Fruit fly (Drosophila melanogaster) whole organism, embryonic: ENCODE results near the gene CG9706.

Source experiments
- Antp ChIP-seq: fragments of 200-800 bp; sonication (Bioruptor generic); optimal IDR thresholded peaks from 3 replicates; lab custom pipeline; 2016; ENCODE audit warnings: missing biosample characterization, missing genetic modification characterization
- Atf-2 ChIP-seq: fragments of 200-800 bp; sonication (Bioruptor generic); optimal IDR thresholded peaks from 2 replicates; lab custom pipeline; 2016; ENCODE audit warnings: missing biosample characterization, missing genetic modification characterization
- CG12155 ChIP-seq: fragments of 200-800 bp; sonication (Bioruptor generic); optimal IDR thresholded peaks from 3 replicates; lab custom pipeline; 2016; ENCODE audit warnings: missing biosample characterization, missing genetic modification characterization
- CG1233 ChIP-seq: fragments of 200-800 bp; sonication (Bioruptor generic); optimal IDR thresholded peaks from 4 replicates; lab custom pipeline; 2018; ENCODE audit warnings: missing biosample characterization, mild to moderate bottlenecking, missing genetic modification characterization
- CG14050 ChIP-seq: fragments of 200-800 bp; sonication (Bioruptor generic); IDR thresholded peaks from 3 replicates; pipeline ENCODE4 v1.3.6; 2022; ENCODE audit warnings: missing biosample characterization, missing genetic modification characterization
- CG15479 ChIP-seq: fragments of 200-800 bp; sonication (Bioruptor generic); optimal IDR thresholded peaks from 3 replicates; lab custom pipeline; 2019; ENCODE audit warnings: missing biosample characterization, mild to moderate bottlenecking, missing genetic modification characterization, moderate library complexity
- CG1602 ChIP-seq: fragments of 200-800 bp; sonication (Bioruptor generic); optimal IDR thresholded peaks from 3 replicates; lab custom pipeline; 2016; ENCODE audit warnings: missing biosample characterization, missing genetic modification characterization
- CG17328 ChIP-seq: fragments of 200-800 bp; sonication (Bioruptor generic); IDR thresholded peaks from 2 replicates; pipeline ENCODE4 v1.3.6; 2022; ENCODE audit warnings: missing biosample characterization, missing genetic modification characterization
- CG17359 ChIP-seq: fragments of 200-800 bp; sonication (Bioruptor generic); optimal IDR thresholded peaks from 3 replicates; lab custom pipeline; 2018; ENCODE audit warnings: missing biosample characterization, mild to moderate bottlenecking, missing genetic modification characterization, moderate library complexity
- CG17385 ChIP-seq: fragments of 200-800 bp; sonication (Bioruptor generic); optimal IDR thresholded peaks from 3 replicates; lab custom pipeline; 2018; ENCODE audit warnings: missing biosample characterization, mild to moderate bottlenecking, missing genetic modification characterization
- CG17829 ChIP-seq: fragments of 200-800 bp; optimal IDR thresholded peaks from 2 replicates; lab custom pipeline; 2019; ENCODE audit warnings: missing biosample characterization, mild to moderate bottlenecking, missing genetic modification characterization, moderate library complexity
- CG2712 ChIP-seq: fragments of 200-800 bp; optimal IDR thresholded peaks from 3 replicates; lab custom pipeline; 2019; ENCODE audit warnings: missing biosample characterization, mild to moderate bottlenecking, missing genetic modification characterization, moderate library complexity
- CG34422 ChIP-seq: fragments of 200-800 bp; sonication (Bioruptor generic); IDR thresholded peaks from 3 replicates; pipeline ENCODE4 v1.3.6; 2022; ENCODE audit warnings: missing biosample characterization, missing genetic modification characterization
- CG8478 ChIP-seq: fragments of >200 bp; optimal IDR thresholded peaks from 2 replicates; lab custom pipeline; 2018
- Dfd ChIP-seq, 2 experiments: fragments of >200 bp; optimal IDR thresholded peaks; 2 replicates each; lab custom pipeline; 2017; ENCODE audit warnings: missing biosample characterization in 2 of 2, missing genetic modification characterization in 2 of 2
- Dip2 ChIP-seq: fragments of 200-800 bp; sonication (Bioruptor generic); IDR thresholded peaks from 2 replicates; pipeline ENCODE4 v1.3.6; 2022; ENCODE audit warnings: missing biosample characterization, missing genetic modification characterization
- Drgx ChIP-seq: fragments of 200-800 bp; sonication (Bioruptor generic); IDR thresholded peaks from 2 replicates; pipeline ENCODE4 v1.3.6; 2022; ENCODE audit warnings: missing biosample characterization, missing genetic modification characterization
- E2f1 ChIP-seq: fragments of 200-800 bp; sonication (Bioruptor generic); IDR thresholded peaks from 2 replicates; pipeline ENCODE4 v1.3.6; 2022; ENCODE audit warnings: missing biosample characterization, missing genetic modification characterization
- Fer2 ChIP-seq: fragments of 200-800 bp; sonication (Bioruptor generic); optimal IDR thresholded peaks from 2 replicates; lab custom pipeline; 2018; ENCODE audit warnings: missing biosample characterization, mild to moderate bottlenecking, missing genetic modification characterization, moderate library complexity
- H15 ChIP-seq: fragments of 200-800 bp; sonication (Bioruptor generic); IDR thresholded peaks from 3 replicates; pipeline ENCODE4 v1.3.6; 2022; ENCODE audit warnings: missing biosample characterization, missing genetic modification characterization
- Hand ChIP-seq: fragments of 200-800 bp; sonication (Bioruptor generic); optimal IDR thresholded peaks from 2 replicates; lab custom pipeline; 2017; ENCODE audit warnings: mild to moderate bottlenecking, missing biosample characterization, missing genetic modification reagents, missing genetic modification characterization
- Meics ChIP-seq: fragments of 200-800 bp; sonication (Bioruptor generic); optimal IDR thresholded peaks from 2 replicates; lab custom pipeline; 2017; ENCODE audit warnings: missing biosample characterization, mild to moderate bottlenecking, missing genetic modification characterization
- Mes4 ChIP-seq: fragments of 200-800 bp; sonication (Bioruptor generic); optimal IDR thresholded peaks from 2 replicates; lab custom pipeline; 2016; ENCODE audit warnings: missing biosample characterization, missing genetic modification characterization
- PHDP ChIP-seq: fragments of 200-800 bp; sonication (Bioruptor generic); optimal IDR thresholded peaks from 3 replicates; lab custom pipeline; 2018; ENCODE audit warnings: missing biosample characterization, mild to moderate bottlenecking, missing genetic modification characterization, moderate library complexity
- TFAM ChIP-seq: fragments of 200-800 bp; sonication (Bioruptor generic); optimal IDR thresholded peaks from 2 replicates; lab custom pipeline; 2017; ENCODE audit warnings: missing biosample characterization, missing genetic modification characterization, inconsistent platforms
- Xrp1 ChIP-seq: fragments of 200-800 bp; sonication (Bioruptor generic); IDR thresholded peaks from 2 replicates; pipeline ENCODE4 v1.3.6; 2022; ENCODE audit warnings: missing biosample characterization, missing genetic modification characterization
- ara ChIP-seq: fragments of 200-800 bp; sonication (Bioruptor generic); IDR thresholded peaks from 2 replicates; pipeline ENCODE4 v1.3.6; 2022; ENCODE audit warnings: missing biosample characterization, missing genetic modification characterization
- bigmax ChIP-seq: fragments of 200-800 bp; sonication (Bioruptor generic); optimal IDR thresholded peaks from 2 replicates; lab custom pipeline; 2018; ENCODE audit warnings: missing biosample characterization, mild to moderate bottlenecking, missing genetic modification characterization
- cas ChIP-seq: fragments of 200-800 bp; sonication (Bioruptor generic); IDR thresholded peaks from 2 replicates; pipeline ENCODE4 v1.3.6; 2022; ENCODE audit warnings: missing biosample characterization, missing genetic modification characterization
- cwo ChIP-seq: fragments of 200-800 bp; sonication (Bioruptor generic); optimal IDR thresholded peaks from 3 replicates; lab custom pipeline; 2017; ENCODE audit warnings: missing biosample characterization, missing genetic modification characterization, mild to moderate bottlenecking, moderate library complexity, missing genetic modification reagents
- disco-r ChIP-seq: fragments of 200-800 bp; sonication (Bioruptor generic); optimal IDR thresholded peaks from 2 replicates; lab custom pipeline; 2016; ENCODE audit warnings: missing biosample characterization, missing genetic modification characterization
- dysf ChIP-seq: fragments of 200-800 bp; sonication (Bioruptor generic); IDR thresholded peaks from 3 replicates; pipeline ENCODE4 v1.3.6; 2022; ENCODE audit warnings: missing biosample characterization, missing genetic modification characterization
- gfzf ChIP-seq: fragments of 200-800 bp; sonication (Bioruptor generic); optimal IDR thresholded peaks from 2 replicates; lab custom pipeline; 2016; ENCODE audit warnings: missing biosample characterization, mild to moderate bottlenecking, missing genetic modification characterization, moderate library complexity
- h ChIP-seq: fragments of >200 bp; optimal IDR thresholded peaks from 2 replicates; lab custom pipeline; 2017
- hkb ChIP-seq, 2 experiments: fragments of 200-800 bp in 1 of 2; fragments of >200 bp in 1 of 2; sonication (Bioruptor generic) in 1 of 2; IDR thresholded peaks in 1 of 2; optimal IDR thresholded peaks in 1 of 2; 2 replicates each; pipeline versions ENCODE4 v1.3.6 to Lab custom; 2017 to 2022; ENCODE audit warnings: missing biosample characterization in 1 of 2, missing genetic modification characterization in 1 of 2
- lab ChIP-seq: fragments of 200-800 bp; sonication (Bioruptor generic); optimal IDR thresholded peaks from 3 replicates; lab custom pipeline; 2017; ENCODE audit warnings: missing biosample characterization, missing genetic modification characterization, mild to moderate bottlenecking, moderate library complexity, missing genetic modification reagents
- lilli ChIP-seq: fragments of 200-800 bp; sonication (Bioruptor generic); optimal IDR thresholded peaks from 3 replicates; lab custom pipeline; 2016; ENCODE audit warnings: missing biosample characterization, missing genetic modification characterization
- onecut ChIP-seq: fragments of 200-800 bp; sonication (Bioruptor generic); IDR thresholded peaks from 2 replicates; pipeline ENCODE4 v1.3.6; 2022; ENCODE audit warnings: missing biosample characterization, missing genetic modification characterization
- p53 ChIP-seq: fragments of 200-800 bp; sonication (Bioruptor generic); optimal IDR thresholded peaks from 2 replicates; lab custom pipeline; 2016; ENCODE audit warnings: missing biosample characterization, missing genetic modification characterization
- run ChIP-seq: fragments of 200-800 bp; sonication (Bioruptor generic); optimal IDR thresholded peaks from 3 replicates; lab custom pipeline; 2018; ENCODE audit warnings: missing biosample characterization, mild to moderate bottlenecking, missing genetic modification characterization
- scrt ChIP-seq: fragments of 200-800 bp; sonication (Bioruptor generic); optimal IDR thresholded peaks from 2 replicates; lab custom pipeline; 2018; ENCODE audit warnings: missing biosample characterization, mild to moderate bottlenecking, missing genetic modification characterization, moderate library complexity
- slbo ChIP-seq: fragments of 200-800 bp; sonication (Bioruptor generic); IDR thresholded peaks from 2 replicates; pipeline ENCODE4 v1.3.6; 2022; ENCODE audit warnings: missing biosample characterization, missing genetic modification characterization
- slou ChIP-seq: fragments of 200-800 bp; sonication (Bioruptor generic); optimal IDR thresholded peaks from 3 replicates; lab custom pipeline; 2016; ENCODE audit warnings: missing biosample characterization, missing genetic modification characterization
- sr ChIP-seq: fragments of 200-800 bp; sonication (Bioruptor generic); IDR thresholded peaks from 3 replicates; pipeline ENCODE4 v1.3.6; 2022; ENCODE audit warnings: missing biosample characterization, missing genetic modification characterization
- stc ChIP-seq: fragments of 200-800 bp; sonication (Bioruptor generic); IDR thresholded peaks from 2 replicates; pipeline ENCODE4 v1.3.6; 2022; ENCODE audit warnings: missing biosample characterization, missing genetic modification characterization
- sug ChIP-seq: fragments of 200-800 bp; optimal IDR thresholded peaks from 2 replicates; lab custom pipeline; 2019; ENCODE audit warnings: missing biosample characterization, mild to moderate bottlenecking, missing genetic modification characterization, moderate library complexity
- z ChIP-seq: fragments of 200-800 bp; sonication (Bioruptor generic); IDR thresholded peaks from 3 replicates; pipeline ENCODE4 v1.3.6; 2022; ENCODE audit warnings: missing biosample characterization, missing genetic modification characterization
- zen2 ChIP-seq: fragments of 200-800 bp; sonication (Bioruptor generic); IDR thresholded peaks from 3 replicates; pipeline ENCODE4 v1.3.6; 2022; ENCODE audit warnings: missing biosample characterization, missing genetic modification characterization; ENCODE audit not compliant: partially characterized antibody
- zf30C ChIP-seq: fragments of 200-800 bp; sonication (Bioruptor generic); optimal IDR thresholded peaks from 3 replicates; lab custom pipeline; 2018; ENCODE audit warnings: missing biosample characterization, mild to moderate bottlenecking, missing genetic modification characterization

The CG9706 gene

DNA sequence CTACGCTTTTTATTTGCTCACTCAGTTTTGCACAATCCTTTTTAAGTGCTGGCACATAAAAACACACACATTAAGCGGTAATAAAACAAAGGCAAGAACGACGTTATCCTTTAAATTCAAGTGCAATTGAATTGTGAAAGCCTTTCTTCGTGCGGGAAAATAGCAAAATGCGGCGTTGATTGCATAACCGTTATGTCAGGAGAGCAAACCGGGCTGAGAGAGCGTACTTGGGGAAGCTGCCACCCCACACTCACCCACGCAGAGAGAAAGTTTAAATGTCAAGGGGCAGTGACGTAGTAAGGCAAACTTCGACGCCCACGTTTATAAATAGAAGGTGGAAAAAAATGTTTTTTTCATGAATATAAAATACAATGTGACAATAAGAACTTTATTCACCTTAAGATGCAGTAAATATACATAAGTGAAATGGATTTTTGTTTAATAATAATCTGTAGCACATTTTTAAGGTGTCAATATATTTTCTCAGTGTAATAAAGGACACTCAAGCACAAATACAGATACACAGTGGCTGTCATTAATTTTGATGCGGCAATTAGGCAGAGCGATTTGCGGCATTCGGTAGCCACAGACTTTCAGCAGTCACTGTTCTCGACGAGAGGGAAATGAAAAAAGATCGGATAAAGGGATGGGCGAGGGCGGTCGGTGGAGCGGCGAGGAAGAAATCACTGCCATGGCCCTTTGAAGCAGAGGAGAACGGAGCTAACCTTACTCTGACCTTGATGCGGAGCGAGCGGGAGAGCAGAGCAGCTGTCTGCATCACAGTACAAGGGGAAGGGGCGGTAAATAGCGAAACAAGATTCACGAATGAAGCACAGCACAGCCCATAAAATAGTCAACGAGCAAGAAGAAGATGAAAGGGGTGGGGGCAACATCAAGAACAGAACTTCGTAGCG lies 23.3 kb downstream of the CG9706 start (continued):
- TF ChIP-seq CG1233 (no peak), Fer2 (tag; lab: Kevin White, UChicago) (no peak), slou (GFP tag; lab: Kevin White, UChicago) (no peak), CG8478 (no peak), h (lab: Kevin White, UChicago) (no peak), lilli (GFP tag; lab: Kevin White, UChicago) (peak; percentile 50), z (GFP tag; lab: Robert Waterston, UW) (no peak), E2f1 (0 out of 2 replicates have a peak, but pooled peaks have one; percentile 29), CG17359 (peak; percentile 49), PHDP (peak; percentile 23), stc (GFP tag; lab: Robert Waterston, UW) (peak; percentile 55), Atf-2 (GFP tag; lab: Kevin White, UChicago) (no peak), CG1602 (GFP tag; lab: Kevin White, UChicago) (peak; percentile 10), CG14050 (peak; percentile 15; the same call in 2 of the 3 replicates), CG2712 (tag; lab: Kevin White, UChicago) (peak; percentile 67), run (tag; lab: Kevin White, UChicago) (no peak), cas (no peak), Dfd (GFP tag; optimal IDR thresholded peaks at IDR 0.05; lab: Kevin White, UChicago) (no peak), Hand (peak; percentile 60), p53 (no peak), Antp (peak; percentile 8), Mes4 (GFP tag; lab: Kevin White, UChicago) (peak; percentile 14), lab (GFP tag; lab: Kevin White, UChicago) (peak; percentile 76), sug (no peak), onecut (GFP tag; lab: Robert Waterston, UW) (no peak), ara (GFP tag; lab: Robert Waterston, UW) (peak; percentile 42; the same call in 1 of the 2 replicates), slbo (GFP tag; lab: Robert Waterston, UW) (peak; percentile 65), CG17829 (tag; lab: Kevin White, UChicago) (peak; percentile 27), CG34422 (GFP tag; lab: Robert Waterston, UW) (0 out of 3 replicates have a peak, but pooled peaks have one; percentile 18), H15 (GFP tag; lab: Robert Waterston, UW) (no peak), Meics (GFP tag; lab: Kevin White, UChicago) (peak; percentile 13), Dip2 (no peak), Drgx (GFP tag; lab: Robert Waterston, UW) (no peak; the same call in 1 of the 2 replicates), TFAM (no peak), zen2 (no peak), sr (GFP tag; lab: Robert Waterston, UW) (no peak; the same call in 2 of the 3 replicates), scrt (peak; percentile 52), gfzf (GFP tag; lab: Kevin White, UChicago) (no peak), dysf (GFP tag; lab: Robert Waterston, UW) (peak; percentile 63; the same call in 2 of the 3 replicates), bigmax (GFP tag; lab: Kevin White, UChicago) (peak; percentile 42), Xrp1 (GFP tag; lab: Robert Waterston, UW) (peak; percentile 60; the same call in 1 of the 2 replicates), CG17328 (GFP tag; lab: Robert Waterston, UW) (peak; percentile 42; the same call in 1 of the 2 replicates), hkb (optimal IDR thresholded peaks at IDR 0.05; lab: Kevin White, UChicago) (no peak), hkb (GFP tag; IDR thresholded peaks at IDR 0.05; lab: Robert Waterston, UW) (peak; percentile 31; the same call in 1 of the 2 replicates), disco-r (GFP tag; lab: Kevin White, UChicago) (peak; percentile 25), CG15479 (GFP tag; lab: Kevin White, UChicago) (no peak), cwo (peak; percentile 54), zf30C (peak; percentile 4), CG12155 (GFP tag; lab: Kevin White, UChicago) (no peak), CG17385 (peak; percentile 83)
